Worm (Caenorhabditis elegans): ENCODE measurements around the gene ced-7.

The ced-7 gene

DNA sequence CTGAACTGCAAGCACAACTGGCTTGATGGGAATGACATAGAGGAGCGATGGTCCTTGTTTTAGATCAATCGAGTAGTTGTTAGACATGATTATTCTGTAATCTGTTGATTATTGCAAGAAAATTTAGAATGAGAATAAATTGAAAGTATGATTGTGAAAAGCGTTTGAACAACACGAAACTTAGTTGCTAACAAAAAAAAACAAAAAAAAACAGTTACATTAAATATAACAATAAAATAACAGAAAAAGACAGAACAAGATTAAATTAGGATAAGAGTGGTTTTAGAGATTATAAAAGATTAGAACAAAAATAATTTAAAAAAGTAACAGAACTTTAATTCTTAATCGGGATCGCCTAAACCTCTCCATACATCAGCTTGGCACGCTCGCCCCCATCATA is 16.7 kb downstream of the ced-7 start, which contains the start of gene C48B4.9:
C48B4.9 (minus strand) TSS at position 101 of the 400 bp plus-strand sequence.
- TF ChIP-seq nhr-76 (tag; optimal IDR thresholded peaks at IDR 0.05) (no peak), sem-2 (GFP tag; optimal IDR thresholded peaks at IDR 0.05) (no peak), nhr-237 (tag; optimal IDR thresholded peaks at IDR 0.05) (no peak), mep-1 (tag; optimal IDR thresholded peaks at IDR 0.05) (no peak)

DNA sequence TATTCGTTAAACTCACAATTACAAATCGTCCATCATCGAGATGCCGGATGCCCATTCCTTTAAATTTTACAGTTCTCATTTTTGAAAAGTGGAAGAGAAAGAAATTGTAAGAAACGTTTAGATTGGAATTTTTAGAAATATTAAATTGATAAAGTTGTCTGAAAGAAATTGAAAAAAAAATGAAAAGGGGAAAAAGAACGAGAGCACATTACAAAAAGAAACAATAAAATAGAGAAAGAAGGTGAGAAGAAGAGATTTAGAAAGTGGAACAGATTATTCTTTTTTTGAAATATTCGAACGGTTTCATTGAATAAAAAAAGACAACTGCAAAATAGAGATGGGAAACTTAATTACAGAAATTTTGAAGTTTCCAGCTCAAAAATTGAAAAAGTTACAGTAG is 18.7 kb downstream of the ced-7 start, which contains the start of gene C48B4.8:
C48B4.8 (minus strand) TSS at position 101 of the 400 bp plus-strand sequence.
- TF ChIP-seq elt-1 (tag; optimal IDR thresholded peaks at IDR 0.05; ENCODE audit: borderline replicate concordance, insufficient read depth) (no peak), lsy-2 (tag; optimal IDR thresholded peaks at IDR 0.05) (no peak), ztf-11 (tag; optimal IDR thresholded peaks at IDR 0.05) (no peak), bed-3 (GFP tag; optimal IDR thresholded peaks at IDR 0.05) (no peak)

DNA sequence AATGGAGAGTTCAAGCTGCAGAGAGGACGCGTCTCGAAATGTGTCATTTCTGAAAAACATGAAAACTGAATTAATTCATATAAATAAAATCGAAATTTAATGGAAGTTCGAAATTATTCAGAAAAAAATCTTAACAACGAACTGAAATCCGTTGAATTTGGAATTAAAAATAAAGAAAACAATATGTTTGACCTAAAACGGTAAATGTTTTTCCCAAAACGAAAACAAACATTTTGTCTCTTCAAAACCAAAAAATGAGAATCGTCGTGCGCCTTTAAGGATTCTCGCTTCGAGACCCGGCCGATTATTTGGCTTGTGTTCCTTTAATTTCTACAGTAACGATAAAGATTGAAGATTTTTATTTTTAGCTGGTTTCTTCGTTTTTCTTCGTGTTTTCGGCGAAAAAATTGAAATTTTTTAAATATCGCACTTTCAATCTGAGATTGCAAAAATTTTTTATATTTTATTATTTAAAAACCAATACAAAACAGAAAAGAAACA is 20.5 kb downstream of the ced-7 start, which contains the start of gene C48B4.7:
C48B4.7 (minus strand) TSS at position 51 of the 501 bp plus-strand sequence.
- no peak for TF ChIP-seq pha-4 (tag; optimal IDR thresholded peaks at IDR 0.05)
- TF ChIP-seq nhr-237 (tag; optimal IDR thresholded peaks at IDR 0.05), result no peak
- no peak for TF ChIP-seq nhr-2 (tag; optimal IDR thresholded peaks at IDR 0.05)

DNA sequence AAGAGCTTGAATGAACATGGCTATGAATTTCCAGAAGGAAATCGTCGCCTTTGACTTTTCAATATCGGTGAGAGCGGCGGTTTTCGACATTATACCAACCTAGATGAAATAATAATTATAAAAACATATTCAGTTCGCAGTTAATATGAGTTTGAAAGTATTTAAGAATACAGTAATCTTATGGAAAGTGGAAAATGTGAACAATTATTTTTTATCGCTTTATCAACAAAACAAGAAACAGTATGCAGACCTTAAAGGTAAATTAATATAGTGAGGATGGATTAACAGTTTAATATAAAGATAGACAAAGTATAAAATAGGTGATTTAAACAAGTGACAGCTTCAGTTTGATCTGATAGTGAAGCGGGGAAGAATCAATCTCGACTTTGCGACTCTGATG is 21.4 kb downstream of the ced-7 start, which contains the start of gene C48B4.6:
C48B4.6 (minus strand) TSS at position 101 of the 400 bp plus-strand sequence.
- TF ChIP-seq nhr-2 (tag; optimal IDR thresholded peaks at IDR 0.05) (no peak), sptf-1 (tag; optimal IDR thresholded peaks at IDR 0.05) (no peak)

DNA sequence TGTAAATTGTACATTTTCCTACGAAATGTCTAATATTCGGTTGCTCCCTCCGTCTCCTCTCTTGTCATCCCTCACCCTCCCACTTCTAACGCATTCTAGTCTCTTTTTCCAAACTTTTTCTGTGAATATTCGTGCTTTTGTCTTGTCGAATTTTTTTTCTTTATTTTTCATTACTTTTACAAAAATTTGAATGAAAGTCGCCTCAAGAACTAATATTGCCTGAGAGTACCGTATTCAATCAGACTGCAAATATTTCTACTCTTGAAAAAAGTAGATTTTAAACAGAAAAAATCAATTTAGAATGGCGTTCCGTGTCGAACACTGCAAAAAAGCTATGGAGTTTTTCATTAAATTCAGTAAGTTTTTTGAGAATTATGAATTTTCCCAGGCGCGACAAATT is 23.6 kb downstream of the ced-7 start, which contains the start of gene ZK1098.11:
ZK1098.11 (plus strand) TSS at position 301 of the 400 bp plus-strand sequence.
- TF ChIP-seq hlh-1 (tag; optimal IDR thresholded peaks at IDR 0.05) (no peak), pha-4 (tag; optimal IDR thresholded peaks at IDR 0.05) (no peak), nhr-28 (tag; optimal IDR thresholded peaks at IDR 0.05) (no peak), sem-2 (GFP tag; optimal IDR thresholded peaks at IDR 0.05) (no peak), unc-120 (tag; optimal IDR thresholded peaks at IDR 0.05; ENCODE audit: poor library complexity, severe bottlenecking) (no peak)

DNA sequence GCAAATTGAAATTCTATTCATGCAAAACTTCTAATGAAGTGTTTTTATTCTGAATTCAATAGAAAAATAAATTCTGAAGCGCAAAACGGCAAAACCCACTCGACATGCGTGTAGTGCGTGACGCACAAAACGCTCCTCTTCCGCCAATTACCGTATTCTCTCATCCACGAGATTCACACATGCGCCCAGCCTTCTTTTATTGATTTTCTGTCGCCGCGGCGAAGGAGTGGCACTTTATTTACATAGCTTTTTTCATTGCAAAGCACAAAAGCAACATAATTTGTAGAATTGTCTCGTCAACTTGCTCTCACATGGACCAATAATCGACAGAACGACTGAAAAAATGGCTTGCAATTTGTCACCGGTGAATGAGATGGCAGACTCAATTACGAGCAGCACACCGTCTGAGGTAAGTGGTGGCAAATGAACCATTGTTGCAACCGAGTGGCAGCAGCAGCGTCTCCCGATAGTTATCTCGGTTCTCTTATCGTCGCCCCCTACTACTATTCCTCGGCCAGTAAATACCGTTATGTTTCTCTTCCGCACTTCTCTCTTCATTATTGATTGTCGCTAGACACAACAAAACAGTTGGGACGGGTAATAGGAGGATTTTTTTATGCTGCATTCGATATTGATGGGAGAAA is 33.8 kb downstream of the ced-7 start, which contains the start of gene unc-16:
unc-16 (plus strand) TSS at position 243 of the 644 bp plus-strand sequence.
- peak; percentile 77 for TF ChIP-seq lin-13 (tag; optimal IDR thresholded peaks at IDR 0.05)
- peak; percentile 27 for TF ChIP-seq unc-120 (tag; optimal IDR thresholded peaks at IDR 0.05; ENCODE audit: poor library complexity, severe bottlenecking)
- TF ChIP-seq tbx-8 (GFP tag; optimal IDR thresholded peaks at IDR 0.05), result no peak
- peak; percentile 32 for TF ChIP-seq drap-1 (GFP tag; optimal IDR thresholded peaks at IDR 0.05)
- peak; percentile 32 for TF ChIP-seq M03D4.4 (tag; optimal IDR thresholded peaks at IDR 0.05)
- TF ChIP-seq ham-2 (GFP tag; optimal IDR thresholded peaks at IDR 0.05), result peak; percentile 22
- TF ChIP-seq zip-8 (tag; optimal IDR thresholded peaks at IDR 0.05), result no peak
- no peak for TF ChIP-seq mab-5 (tag; optimal IDR thresholded peaks at IDR 0.05)
- peak; percentile 20 for TF ChIP-seq ceh-83 (GFP tag; optimal IDR thresholded peaks at IDR 0.05)
- TF ChIP-seq cnd-1 (tag; optimal IDR thresholded peaks at IDR 0.05), result no peak
- TF ChIP-seq bed-3 (GFP tag; optimal IDR thresholded peaks at IDR 0.05), result no peak
- TF ChIP-seq unc-39 (tag; optimal IDR thresholded peaks at IDR 0.05), result no peak
- no peak for TF ChIP-seq nhr-76 (tag; optimal IDR thresholded peaks at IDR 0.05)
- no peak for TF ChIP-seq nhr-28 (tag; optimal IDR thresholded peaks at IDR 0.05)
- peak; percentile 49 for TF ChIP-seq elt-1 (tag; optimal IDR thresholded peaks at IDR 0.05; ENCODE audit: borderline replicate concordance, insufficient read depth)
- peak; percentile 91 for TF ChIP-seq pha-4 (tag; optimal IDR thresholded peaks at IDR 0.05)
- TF ChIP-seq elt-3 (tag; optimal IDR thresholded peaks at IDR 0.05), result no peak
- TF ChIP-seq unc-62 (GFP tag; optimal IDR thresholded peaks at IDR 0.05), result peak; percentile 91
- peak; percentile 65 for TF ChIP-seq nhr-237 (tag; optimal IDR thresholded peaks at IDR 0.05)
- TF ChIP-seq lsy-2 (tag; optimal IDR thresholded peaks at IDR 0.05), result peak; percentile 98
- TF ChIP-seq blmp-1 (tag; optimal IDR thresholded peaks at IDR 0.05), result no peak
- no peak for TF ChIP-seq lin-32 (GFP tag; optimal IDR thresholded peaks at IDR 0.05)
- TF ChIP-seq hlh-1 (tag; optimal IDR thresholded peaks at IDR 0.05), result peak; percentile 47
- no peak for TF ChIP-seq nhr-2 (tag; optimal IDR thresholded peaks at IDR 0.05)
- no peak for TF ChIP-seq ztf-11 (tag; optimal IDR thresholded peaks at IDR 0.05)
- TF ChIP-seq ceh-39 (tag; optimal IDR thresholded peaks at IDR 0.05), result peak; percentile 47
- no peak for TF ChIP-seq flh-1 (GFP tag; optimal IDR thresholded peaks at IDR 0.05)
- no peak for TF ChIP-seq ceh-43 (GFP tag; optimal IDR thresholded peaks at IDR 0.05)
- no peak for TF ChIP-seq sptf-1 (tag; optimal IDR thresholded peaks at IDR 0.05)
- no peak for TF ChIP-seq sem-2 (GFP tag; optimal IDR thresholded peaks at IDR 0.05)
- peak; percentile 78 for TF ChIP-seq mep-1 (tag; optimal IDR thresholded peaks at IDR 0.05)
- no peak for TF ChIP-seq snpc-4 (tag; optimal IDR thresholded peaks at IDR 0.05)
- no peak for TF ChIP-seq nhr-12 (tag; optimal IDR thresholded peaks at IDR 0.05)
- peak; percentile 78 for TF ChIP-seq ces-1 (GFP tag; optimal IDR thresholded peaks at IDR 0.05)
- TF ChIP-seq mls-2 (tag; optimal IDR thresholded peaks at IDR 0.05), result peak; percentile 54
